Worm (Caenorhabditis elegans) whole organism, late embryonic: Measurements from ENCODE around the gene ung-1.

Experiments
- C08G9.2 ChIP-seq: sonication (generic microtip); optimal IDR thresholded peaks from 2 replicates; lab custom pipeline; 2016; ENCODE audit warnings: mild to moderate bottlenecking, missing genetic modification characterization, moderate library complexity, missing compliant biosample characterization
- K09A11.1 ChIP-seq: sonication (generic microtip); optimal IDR thresholded peaks from 2 replicates; lab custom pipeline; 2017; ENCODE audit warnings: antibody characterized with exemption, mild to moderate bottlenecking, missing genetic modification characterization, missing compliant biosample characterization; ENCODE audit not compliant: insufficient read depth
- ahr-1 ChIP-seq: sonication (generic microtip); optimal IDR thresholded peaks from 2 replicates; lab custom pipeline; 2016; ENCODE audit warnings: missing genetic modification characterization, missing compliant biosample characterization
- ceh-14 ChIP-seq: sonication (generic microtip); optimal IDR thresholded peaks from 2 replicates; lab custom pipeline; 2016; ENCODE audit warnings: missing genotype, missing genetic modification characterization, missing compliant biosample characterization
- ceh-19 ChIP-seq: fragments of 200-800 bp; sonication (Bioruptor generic); optimal IDR thresholded peaks from 2 replicates; lab custom pipeline; 2018; ENCODE audit warnings: mild to moderate bottlenecking, missing genetic modification characterization, missing compliant biosample characterization
- ceh-22 ChIP-seq: sonication (generic microtip); optimal IDR thresholded peaks from 2 replicates; lab custom pipeline; 2017; ENCODE audit warnings: missing biosample characterization, missing genetic modification characterization
- ceh-24 ChIP-seq: sonication (generic microtip); optimal IDR thresholded peaks from 2 replicates; lab custom pipeline; 2016; ENCODE audit warnings: mild to moderate bottlenecking, missing genetic modification characterization, missing compliant biosample characterization
- ceh-30 ChIP-seq: fragments of 150-350 bp; optimal IDR thresholded peaks from 2 replicates; lab custom pipeline; 2014; ENCODE audit warnings: missing biosample characterization, missing genetic modification characterization
- ceh-31 ChIP-seq: sonication (generic microtip); optimal IDR thresholded peaks from 2 replicates; lab custom pipeline; 2016; ENCODE audit warnings: missing genetic modification characterization, missing compliant biosample characterization
- ceh-45 ChIP-seq: fragments of 200-800 bp; sonication (Bioruptor generic); IDR thresholded peaks from 2 replicates; pipeline ENCODE4 v1.3.6; 2022; ENCODE audit warnings: missing genetic modification reagents, missing genetic modification characterization, missing compliant biosample characterization
- ceh-6 ChIP-seq: fragments of 200-800 bp; sonication (Bioruptor generic); optimal IDR thresholded peaks from 2 replicates; lab custom pipeline; 2018; ENCODE audit warnings: mild to moderate bottlenecking, missing genetic modification characterization, missing compliant biosample characterization
- ceh-9 ChIP-seq: sonication (generic microtip); optimal IDR thresholded peaks from 2 replicates; lab custom pipeline; 2016; ENCODE audit warnings: mild to moderate bottlenecking, missing genetic modification characterization, inconsistent platforms, missing compliant biosample characterization
- che-1 ChIP-seq: sonication (generic microtip); optimal IDR thresholded peaks from 2 replicates; lab custom pipeline; 2016; ENCODE audit warnings: mild to moderate bottlenecking, missing genetic modification characterization, missing compliant biosample characterization
- elt-4 ChIP-seq: sonication (generic microtip); optimal IDR thresholded peaks from 2 replicates; lab custom pipeline; 2016; ENCODE audit warnings: missing genetic modification characterization, missing compliant biosample characterization
- ets-4 ChIP-seq: sonication (generic microtip); optimal IDR thresholded peaks from 2 replicates; lab custom pipeline; 2016; ENCODE audit warnings: missing genetic modification characterization, missing compliant biosample characterization
- hlh-15 ChIP-seq: sonication (generic microtip); optimal IDR thresholded peaks from 2 replicates; lab custom pipeline; 2016; ENCODE audit warnings: missing genetic modification characterization, missing compliant biosample characterization
- hlh-30 ChIP-seq: sonication (generic microtip); optimal IDR thresholded peaks from 2 replicates; lab custom pipeline; 2017; ENCODE audit warnings: antibody characterized with exemption, missing genetic modification characterization, missing compliant biosample characterization; ENCODE audit not compliant: insufficient read depth
- hlh-6 ChIP-seq: sonication (generic microtip); optimal IDR thresholded peaks from 2 replicates; lab custom pipeline; 2016; ENCODE audit warnings: missing genotype, missing genetic modification characterization, missing compliant biosample characterization
- hlh-8 ChIP-seq: sonication (generic microtip); optimal IDR thresholded peaks from 2 replicates; lab custom pipeline; 2016; ENCODE audit warnings: missing genotype, missing genetic modification characterization, missing compliant biosample characterization
- lim-6 ChIP-seq: sonication (generic microtip); optimal IDR thresholded peaks from 2 replicates; lab custom pipeline; 2016; ENCODE audit warnings: missing genetic modification characterization, missing compliant biosample characterization
- madf-2 ChIP-seq: sonication (generic microtip); optimal IDR thresholded peaks from 2 replicates; lab custom pipeline; 2017; ENCODE audit warnings: missing genetic modification characterization, missing compliant biosample characterization
- nfya-1 ChIP-seq: sonication (generic microtip); optimal IDR thresholded peaks from 2 replicates; lab custom pipeline; 2017; ENCODE audit warnings: missing genetic modification characterization, mild to moderate bottlenecking, missing compliant biosample characterization, antibody characterized with exemption, moderate library complexity
- nhr-11 ChIP-seq: fragments of 150-350 bp; optimal IDR thresholded peaks from 2 replicates; lab custom pipeline; 2014; ENCODE audit warnings: missing biosample characterization, missing genetic modification characterization
- pax-1 ChIP-seq: fragments of 150-350 bp; optimal IDR thresholded peaks from 2 replicates; lab custom pipeline; 2014; ENCODE audit warnings: missing biosample characterization, missing genetic modification characterization
- pqm-1 ChIP-seq: sonication (generic microtip); optimal IDR thresholded peaks from 2 replicates; lab custom pipeline; 2016; ENCODE audit warnings: missing genetic modification characterization, missing compliant biosample characterization
- pros-1 ChIP-seq: fragments of 150-350 bp; optimal IDR thresholded peaks from 2 replicates; lab custom pipeline; 2014; ENCODE audit warnings: missing biosample characterization, missing genetic modification reagents, missing genetic modification characterization
- ref-2 ChIP-seq: sonication (generic microtip); optimal IDR thresholded peaks from 2 replicates; lab custom pipeline; 2016; ENCODE audit warnings: missing genetic modification characterization, missing compliant biosample characterization
- sdc-2 ChIP-seq: sonication (generic microtip); optimal IDR thresholded peaks from 2 replicates; lab custom pipeline; 2016; ENCODE audit warnings: missing genotype, missing genetic modification characterization, missing compliant biosample characterization
- sox-2 ChIP-seq: fragments of 200-800 bp; sonication (Bioruptor generic); IDR thresholded peaks from 2 replicates; pipeline ENCODE4 v1.3.6; 2022; ENCODE audit warnings: missing genetic modification reagents, missing genetic modification characterization, missing compliant biosample characterization
- sox-4 ChIP-seq: sonication (generic microtip); optimal IDR thresholded peaks from 2 replicates; lab custom pipeline; 2017; ENCODE audit warnings: mild to moderate bottlenecking, missing genetic modification characterization, inconsistent platforms, missing compliant biosample characterization
- syd-9 ChIP-seq: sonication (generic microtip); optimal IDR thresholded peaks from 2 replicates; lab custom pipeline; 2016; ENCODE audit warnings: mild to moderate bottlenecking, missing genetic modification characterization, moderate library complexity, missing compliant biosample characterization
- unc-3 ChIP-seq, 2 experiments: fragments of 200-800 bp in 1 of 2; sonication (Bioruptor generic) in 1 of 2; sonication (generic microtip) in 1 of 2; conservative IDR thresholded peaks in 1 of 2; optimal IDR thresholded peaks in 1 of 2; 2 replicates each; pipeline versions ENCODE4 v1.3.6 to Lab custom; 2016 to 2022; ENCODE audit warnings: missing compliant biosample characterization in 2 of 2, missing genetic modification characterization in 2 of 2, missing genetic modification reagents in 1 of 2
- unc-55 ChIP-seq: sonication (generic microtip); optimal IDR thresholded peaks from 2 replicates; lab custom pipeline; 2017; ENCODE audit warnings: missing biosample characterization, missing genetic modification reagents, missing genetic modification characterization
- unc-86 ChIP-seq: sonication (generic microtip); optimal IDR thresholded peaks from 2 replicates; lab custom pipeline; 2016; ENCODE audit warnings: missing genetic modification characterization, missing compliant biosample characterization

Gene ung-1

ce11 chrIII:11982474-11982873 lies 8.6 kb upstream of the ung-1 start:
- TF ChIP-seq ceh-45: no peak
- no peak for TF ChIP-seq unc-55 (GFP tag; lab: Kevin White, UChicago)
- no peak for TF ChIP-seq sox-2 (GFP tag; lab: Robert Waterston, UW)
- no peak for TF ChIP-seq syd-9 (tag; lab: Kevin White, UChicago)
- TF ChIP-seq ceh-14 (tag; lab: Kevin White, UChicago): no peak
- no peak for TF ChIP-seq nhr-11
- no peak for TF ChIP-seq lim-6
- TF ChIP-seq pqm-1 (tag; lab: Kevin White, UChicago): no peak
- TF ChIP-seq unc-86: no peak
- no peak for TF ChIP-seq ceh-22 (tag; lab: Kevin White, UChicago)
- no peak for TF ChIP-seq unc-3 (GFP tag; conservative IDR thresholded peaks at IDR 0.05; lab: Robert Waterston, UW)
- TF ChIP-seq unc-3 (tag; optimal IDR thresholded peaks at IDR 0.05; lab: Kevin White, UChicago): no peak
- TF ChIP-seq pros-1 (tag; lab: Kevin White, UChicago): no peak
- TF ChIP-seq K09A11.1: no peak

- no peak for TF ChIP-seq ceh-19
- no peak for TF ChIP-seq ceh-24 (tag; lab: Kevin White, UChicago)
- TF ChIP-seq sox-4: no peak
- no peak for TF ChIP-seq pax-1 (tag; lab: Kevin White, UChicago)
- no peak for TF ChIP-seq lim-6
- TF ChIP-seq nhr-11: no peak
- no peak for TF ChIP-seq ahr-1
- peak; percentile 4 for TF ChIP-seq hlh-30 (tag; lab: Kevin White, UChicago)
- no peak for TF ChIP-seq hlh-6 (tag; lab: Kevin White, UChicago)
- peak; percentile 41 for TF ChIP-seq nfya-1 (tag; lab: Kevin White, UChicago)
These were observed 7.6 kb upstream of the ung-1 start for ce11 chrIII:11981539-11981938.

- TF ChIP-seq sdc-2 (tag; lab: Kevin White, UChicago) (no peak), che-1 (tag; lab: Kevin White, UChicago) (no peak), madf-2 (tag; lab: Kevin White, UChicago) (no peak), ceh-45 (no peak), elt-4 (tag; lab: Kevin White, UChicago) (no peak), hlh-8 (tag; lab: Kevin White, UChicago) (no peak), nfya-1 (tag; lab: Kevin White, UChicago) (peak; percentile 95), ahr-1 (no peak), ref-2 (tag; lab: Kevin White, UChicago) (no peak)
These were observed 6.8 kb upstream of the ung-1 start for ce11 chrIII:11980743-11981142.

- no peak for TF ChIP-seq ceh-9 (tag; lab: Kevin White, UChicago)
- TF ChIP-seq nfya-1 (tag; lab: Kevin White, UChicago): peak; percentile 82
These were observed 4.8 kb upstream of the ung-1 start, which contains the start of gene Y56A3A.30 for ce11 chrIII:11978742-11979141. Gene Y56A3A.30 (minus strand): TSS chrIII:11979065.

ce11 chrIII:11974414-11974813 lies 518 bp upstream of the ung-1 start, which contains the start of gene Y56A3A.31:
Gene Y56A3A.31 (plus strand): TSS chrIII:11974477.
- TF ChIP-seq ceh-6 (GFP tag; lab: Kevin White, UChicago) (no peak), C08G9.2 (tag; lab: Kevin White, UChicago) (peak; percentile 17), lim-6 (no peak), nfya-1 (tag; lab: Kevin White, UChicago) (peak; percentile 17), ets-4 (peak; percentile 12), ceh-30 (no peak), ceh-31 (peak; percentile 38), hlh-15 (tag; lab: Kevin White, UChicago) (no peak)
